Worm (Caenorhabditis elegans) whole organism, L4/young adult: ENCODE results near the gene clec-171.

Experiments
- W03F9.2 ChIP-seq: fragments of 150-350 bp; optimal IDR thresholded peaks from 2 replicates; lab custom pipeline; 2014; ENCODE audit warnings: missing biosample characterization, missing genetic modification characterization
- dao-5 ChIP-seq: sonication (generic microtip); optimal IDR thresholded peaks from 2 replicates; lab custom pipeline; 2016; ENCODE audit warnings: missing genotype, missing genetic modification characterization, moderate library complexity, missing compliant biosample characterization
- him-1 ChIP-seq: sonication (generic microtip); optimal IDR thresholded peaks from 2 replicates; lab custom pipeline; 2016; ENCODE audit warnings: missing genotype, missing genetic modification reagents, missing genetic modification characterization, missing compliant biosample characterization

The clec-171 gene

ce11 chrIV:1427283-1427682, at the start of gene clec-171:
Gene clec-171, minus strand, starts transcription at chrIV:1427383.
- TF ChIP-seq W03F9.2 (tag; lab: Kevin White, UChicago), result no peak
- TF ChIP-seq him-1, result no peak
- no peak for TF ChIP-seq dao-5

- TF ChIP-seq dao-5 (no peak), W03F9.2 (tag; lab: Kevin White, UChicago) (no peak), him-1 (no peak)
Observed at ce11 chrIV:1475009-1475408, 47.8 kb upstream of the clec-171 start, which contains the start of gene Y77E11A.12. Gene Y77E11A.12, minus strand, starts transcription at chrIV:1475109.

DNA sequence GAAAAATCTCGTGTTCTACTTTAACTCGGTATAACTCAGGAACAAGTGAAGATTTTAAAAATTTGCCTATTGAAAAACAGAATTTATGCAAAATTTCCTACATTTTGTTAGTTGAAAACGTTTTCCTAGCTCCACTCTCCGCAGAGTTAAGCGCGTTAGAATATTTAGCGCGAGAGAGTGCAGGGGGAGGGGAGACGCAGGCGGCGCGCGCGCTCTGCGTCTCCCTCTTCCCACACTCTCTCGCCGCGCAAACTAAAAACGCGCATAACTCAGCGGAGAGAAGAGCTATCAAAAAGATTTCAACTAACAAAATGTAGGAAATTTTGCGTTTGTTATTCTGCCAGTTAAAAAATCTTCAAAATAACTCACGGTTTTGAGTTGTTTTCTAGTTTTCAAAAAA, 45.0 kb upstream of the clec-171 start:
- no peak for TF ChIP-seq dao-5
- TF ChIP-seq W03F9.2 (tag; lab: Kevin White, UChicago), result no peak

DNA sequence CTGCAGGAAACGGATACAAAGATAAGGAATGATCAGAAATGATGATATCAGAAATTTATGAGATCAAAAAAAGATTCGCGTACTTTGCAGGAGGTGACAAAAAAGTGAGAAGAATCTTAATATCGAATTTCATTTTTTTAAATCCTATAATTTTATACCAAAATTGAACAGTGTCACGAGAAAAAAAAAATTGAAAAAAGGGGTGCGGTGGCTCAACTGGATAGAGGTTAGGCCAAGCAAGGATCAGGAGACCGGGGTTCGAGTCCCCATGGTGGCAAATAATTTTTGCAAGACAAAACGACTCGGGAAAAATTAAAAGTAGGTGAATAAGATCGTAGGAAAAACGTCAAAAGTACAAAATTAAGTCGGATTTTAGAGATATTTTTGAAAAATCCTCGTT, 43.2 kb upstream of the clec-171 start:
- no peak for TF ChIP-seq him-1
- no peak for TF ChIP-seq dao-5
- TF ChIP-seq W03F9.2 (tag; lab: Kevin White, UChicago), result no peak

- TF ChIP-seq W03F9.2 (tag; lab: Kevin White, UChicago), result no peak
- TF ChIP-seq dao-5, result no peak
- TF ChIP-seq him-1, result no peak
Observed at ce11 chrIV:1469093-1469492, 41.9 kb upstream of the clec-171 start.

DNA sequence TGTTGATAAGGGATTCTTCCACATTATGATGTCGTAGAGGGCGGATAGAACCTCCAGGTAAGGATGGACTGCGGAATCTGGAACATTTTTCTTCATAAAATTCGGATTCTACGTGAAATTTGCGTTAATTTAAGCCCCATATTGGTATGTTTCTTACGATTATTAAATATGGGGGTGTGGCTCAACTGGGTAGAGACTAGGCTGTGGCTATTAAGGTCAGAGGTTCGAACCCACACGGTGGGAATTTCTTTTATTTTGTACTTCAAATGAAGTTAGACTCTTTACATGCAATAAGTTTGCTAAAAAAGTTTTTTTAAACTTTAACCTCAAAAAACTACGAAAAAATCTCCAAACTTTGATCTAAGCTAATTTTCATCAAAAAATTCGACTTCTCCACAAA, 38.3 kb upstream of the clec-171 start:
- no peak for TF ChIP-seq dao-5

DNA sequence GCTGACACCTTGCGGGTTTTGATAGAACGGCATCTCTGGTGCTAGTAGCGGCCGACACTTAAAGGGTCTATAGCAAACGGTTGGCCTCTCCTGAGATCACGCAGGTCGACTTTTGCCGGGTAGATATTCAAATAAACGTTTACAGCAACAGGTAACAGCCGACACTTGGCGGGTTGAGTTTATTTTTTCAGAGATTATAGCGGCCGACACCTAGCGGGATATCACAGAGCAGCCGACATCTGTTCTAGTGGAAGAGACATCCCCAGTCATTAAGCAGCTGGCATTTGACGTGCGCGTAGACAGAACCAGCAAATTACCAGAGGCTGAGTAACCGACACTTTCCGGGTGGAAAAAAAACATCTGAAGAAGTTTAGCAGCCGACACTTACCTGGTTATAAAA, 34.3 kb upstream of the clec-171 start:
- TF ChIP-seq dao-5 (no peak), him-1 (no peak), W03F9.2 (tag; lab: Kevin White, UChicago) (no peak)

ce11 chrIV:1460686-1461085, 33.5 kb upstream of the clec-171 start, which contains the start of gene col-106:
Gene col-106, minus strand, starts transcription at chrIV:1460786.
- no peak for TF ChIP-seq W03F9.2 (tag; lab: Kevin White, UChicago)
- no peak for TF ChIP-seq him-1

DNA sequence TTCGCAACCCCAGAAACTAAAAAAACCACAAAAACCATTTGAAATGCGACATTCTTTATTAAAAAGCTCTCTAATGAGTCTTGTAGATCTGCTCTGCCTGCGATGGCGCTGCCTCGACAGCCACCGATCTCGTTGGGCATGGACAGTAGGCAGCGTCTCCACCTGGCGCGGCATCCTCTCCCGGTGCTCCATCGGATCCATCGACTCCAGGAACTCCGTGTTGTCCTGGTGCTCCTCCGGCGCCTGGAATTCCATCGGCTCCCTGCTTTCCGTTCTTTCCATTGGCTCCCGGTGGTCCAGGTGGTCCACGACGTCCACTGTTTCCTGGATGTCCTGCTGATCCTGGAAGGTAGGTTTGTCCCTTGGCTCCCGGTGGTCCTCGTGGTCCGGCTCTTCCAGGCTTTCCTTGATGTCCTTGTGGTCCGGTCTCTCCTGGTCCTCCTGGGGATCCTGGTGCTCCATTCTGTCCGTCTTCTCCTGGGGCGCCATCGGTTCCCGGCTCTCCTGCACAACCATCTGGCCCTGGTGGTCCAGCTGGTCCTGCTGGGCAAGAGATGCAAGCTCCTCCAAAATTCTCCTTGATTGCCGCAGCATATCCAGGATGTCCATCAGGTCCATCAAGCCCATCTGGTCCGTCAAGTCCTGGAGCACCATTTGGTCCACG, 32.8 kb upstream of the clec-171 start:
- no peak for TF ChIP-seq W03F9.2 (tag; lab: Kevin White, UChicago)
- TF ChIP-seq dao-5, result no peak
- no peak for TF ChIP-seq him-1

ce11 chrIV:1459419-1459818, 32.2 kb upstream of the clec-171 start:
- TF ChIP-seq W03F9.2 (tag; lab: Kevin White, UChicago) (no peak), dao-5 (no peak), him-1 (no peak)

ce11 chrIV:1458192-1458591, 31.0 kb upstream of the clec-171 start:
- TF ChIP-seq him-1, result no peak
- no peak for TF ChIP-seq dao-5
- TF ChIP-seq W03F9.2 (tag; lab: Kevin White, UChicago), result no peak

DNA sequence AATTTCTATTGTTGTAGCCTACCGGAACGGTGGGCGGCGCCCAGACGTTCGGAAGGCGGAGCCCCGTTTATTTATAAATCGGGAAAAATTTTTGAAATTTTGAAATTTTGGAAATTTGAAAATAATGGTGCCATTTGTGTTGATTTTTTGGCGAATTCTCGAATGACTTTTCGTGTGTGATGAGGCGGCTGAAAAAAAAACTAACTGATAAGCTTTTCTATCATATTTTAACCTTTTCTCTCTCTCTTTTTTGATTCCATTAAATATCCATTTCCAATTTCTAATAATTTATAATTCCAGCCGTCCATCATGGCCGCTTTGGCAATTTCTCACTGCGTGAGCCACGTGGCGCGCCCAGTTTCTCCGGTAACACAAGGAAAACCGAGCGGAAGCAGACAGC, 29.6 kb upstream of the clec-171 start, which contains the start of gene nadk-1:
Gene nadk-1, plus strand, starts transcription at position 301 of the 400 bp plus-strand sequence.
- TF ChIP-seq him-1, result no peak
- no peak for TF ChIP-seq W03F9.2 (tag; lab: Kevin White, UChicago)

DNA sequence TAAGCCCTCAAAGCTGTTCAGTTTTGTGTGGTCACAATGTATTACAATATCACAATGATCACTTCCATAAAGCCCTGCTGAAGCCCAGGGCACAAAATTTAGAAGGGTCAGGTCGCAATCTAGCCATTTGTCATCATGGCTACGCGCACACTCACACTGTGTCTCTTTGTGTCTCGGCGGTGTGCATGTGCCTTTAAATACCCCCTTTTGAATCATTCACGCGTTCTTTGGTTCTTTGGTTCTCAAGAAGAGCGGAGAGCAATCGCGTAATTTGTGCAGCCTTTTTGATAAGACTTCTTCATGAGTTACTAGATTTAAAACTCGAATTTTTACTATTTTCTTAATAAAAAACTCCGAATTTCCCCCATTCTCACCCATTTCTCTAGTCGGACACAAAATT, 27.8 kb upstream of the clec-171 start:
- TF ChIP-seq W03F9.2 (tag; lab: Kevin White, UChicago) (no peak), him-1 (no peak), dao-5 (no peak)

DNA sequence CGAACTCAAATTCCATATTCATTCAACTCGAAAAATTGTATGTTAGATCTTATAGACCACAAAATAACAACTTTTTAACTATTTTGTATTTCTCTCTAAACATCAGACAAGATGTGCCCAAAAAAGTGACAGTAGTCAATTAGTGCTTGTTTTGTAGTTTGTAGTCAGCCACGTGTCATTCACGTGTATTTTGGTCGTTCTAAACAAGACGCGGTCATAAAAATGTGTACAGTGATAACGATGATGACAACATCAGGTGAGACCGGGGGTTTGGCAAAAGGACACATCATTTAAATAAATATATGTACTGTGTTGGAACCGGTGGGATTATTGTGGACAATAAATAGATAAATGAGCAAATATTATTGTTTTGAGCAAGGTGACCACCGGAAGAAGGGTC, 27.0 kb upstream of the clec-171 start:
- no peak for TF ChIP-seq dao-5
- no peak for TF ChIP-seq W03F9.2 (tag; lab: Kevin White, UChicago)
- TF ChIP-seq him-1, result no peak

ce11 chrIV:1453451-1453850, 26.3 kb upstream of the clec-171 start:
- TF ChIP-seq dao-5, result no peak
- no peak for TF ChIP-seq him-1
- TF ChIP-seq W03F9.2 (tag; lab: Kevin White, UChicago), result no peak

DNA sequence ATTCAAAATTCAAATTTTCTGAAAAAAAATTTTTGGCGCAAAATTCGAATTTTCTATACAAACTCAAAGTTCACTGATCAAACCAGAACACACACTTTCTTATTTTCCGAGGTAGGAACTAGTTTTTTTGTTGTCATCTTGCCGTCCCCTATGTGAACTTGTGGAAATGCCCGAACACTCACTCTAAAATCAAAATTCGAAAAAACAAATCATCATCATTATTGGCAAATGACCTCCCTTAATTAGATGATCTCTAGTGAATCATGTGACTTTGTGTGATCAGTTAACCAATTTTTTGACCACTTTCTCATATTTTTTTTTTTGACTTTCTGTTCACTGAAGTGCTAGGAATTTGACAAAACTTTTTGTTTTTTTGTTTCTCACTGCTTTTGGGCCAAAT, 25.3 kb upstream of the clec-171 start:
- TF ChIP-seq W03F9.2 (tag; lab: Kevin White, UChicago) (no peak), him-1 (no peak), dao-5 (no peak)
